Worm (Caenorhabditis elegans): Measurements from ENCODE around the gene Y22D7AR.2.
A peak's percentile ranks its signal among the peaks of the same experiment; 100 is the strongest.

Y22D7AR.2 gene

DNA sequence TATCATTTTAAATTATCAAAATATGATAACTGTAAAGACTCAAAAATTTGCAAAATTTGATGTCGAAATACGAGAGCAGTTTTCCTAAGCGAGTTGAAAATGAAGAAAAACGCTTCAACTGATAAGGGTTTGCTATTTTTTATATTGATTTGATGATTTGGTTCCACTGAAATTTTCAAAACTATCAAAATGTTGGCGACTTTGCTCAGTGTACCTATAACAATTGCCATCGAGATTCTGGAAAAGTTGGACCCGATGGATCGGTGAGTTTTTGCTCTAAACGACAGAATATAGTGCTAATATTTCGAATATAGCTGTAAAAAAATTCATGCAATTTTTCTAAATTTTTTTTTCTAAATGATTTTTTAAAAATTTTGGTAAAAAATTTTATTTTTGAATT lies at the start of gene Y22D7AR.2, which contains the start of gene fbxa-13:
Y22D7AR.2 (plus strand) TSS at position 148 of the 400 bp plus-strand sequence.
fbxa-13 (minus strand) TSS at position 101 of the 400 bp plus-strand sequence.
- TF ChIP-seq tab-1 (GFP tag; IDR thresholded peaks at IDR 0.05) (no peak), klf-2 (GFP tag; conservative IDR thresholded peaks at IDR 0.05) (no peak)

DNA sequence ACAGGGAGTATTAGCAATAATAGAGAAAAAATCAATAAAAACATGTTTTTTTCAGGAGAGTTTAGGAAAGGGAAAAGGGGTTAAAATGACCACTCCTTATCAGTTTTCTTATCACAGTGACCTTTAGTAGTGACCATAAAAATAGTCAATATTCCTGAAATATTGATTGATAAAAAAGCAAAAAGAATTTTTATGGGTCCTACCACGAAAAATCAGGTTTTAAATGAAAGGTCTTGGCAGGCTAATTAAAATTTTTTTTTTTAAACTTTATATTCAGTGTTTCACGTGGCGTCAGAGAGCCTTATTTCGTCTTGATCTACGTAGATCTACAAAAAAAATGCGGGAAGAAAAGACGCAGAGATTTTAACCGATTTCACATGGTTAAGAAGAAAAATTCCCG lies 48.4 kb upstream of the Y22D7AR.2 start, which contains the start of gene cht-4:
cht-4 (minus strand) TSS at position 101 of the 400 bp plus-strand sequence.
- no peak for TF ChIP-seq flt-1 (GFP tag; IDR thresholded peaks at IDR 0.05)
- TF ChIP-seq ref-1 (GFP tag; conservative IDR thresholded peaks at IDR 0.05), result no peak
- TF ChIP-seq T22C8.4 (GFP tag; IDR thresholded peaks at IDR 0.05), result 0 out of 2 replicates have a peak, but pooled peaks have one; percentile 33

DNA sequence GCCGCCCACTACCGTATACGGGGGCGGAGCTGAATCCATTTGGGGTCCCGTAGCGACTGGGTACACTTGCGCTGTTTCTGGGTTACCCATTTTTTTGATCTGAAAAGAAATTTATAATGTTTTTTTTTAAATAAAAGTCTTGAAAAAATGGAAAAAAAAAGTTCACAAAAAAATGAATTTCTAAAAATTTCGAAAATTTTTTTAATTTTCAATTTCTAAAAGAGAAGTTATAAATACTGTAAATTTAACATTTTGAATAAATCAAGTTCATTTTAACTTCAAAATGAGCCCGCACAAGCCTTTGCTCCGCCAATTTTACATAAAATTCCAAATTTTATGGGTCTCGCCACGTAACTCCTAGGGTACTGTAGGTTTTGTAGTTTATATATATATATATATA lies 46.0 kb upstream of the Y22D7AR.2 start, which contains the start of gene Y22D7AL.15:
Y22D7AL.15 (minus strand) TSS at position 101 of the 400 bp plus-strand sequence.
- TF ChIP-seq ztf-23 (GFP tag; IDR thresholded peaks at IDR 0.05) (no peak), klf-2 (GFP tag; conservative IDR thresholded peaks at IDR 0.05) (no peak), ztf-29 (GFP tag; IDR thresholded peaks at IDR 0.05) (no peak), flt-1 (GFP tag; IDR thresholded peaks at IDR 0.05) (no peak), med-1 (GFP tag; optimal IDR thresholded peaks at IDR 0.05; ENCODE audit: insufficient read depth) (no peak), cog-1 (tag; optimal IDR thresholded peaks at IDR 0.05) (no peak), tab-1 (GFP tag; IDR thresholded peaks at IDR 0.05) (no peak), ref-1 (GFP tag; conservative IDR thresholded peaks at IDR 0.05) (no peak), T22C8.4 (GFP tag; IDR thresholded peaks at IDR 0.05) (no peak)

DNA sequence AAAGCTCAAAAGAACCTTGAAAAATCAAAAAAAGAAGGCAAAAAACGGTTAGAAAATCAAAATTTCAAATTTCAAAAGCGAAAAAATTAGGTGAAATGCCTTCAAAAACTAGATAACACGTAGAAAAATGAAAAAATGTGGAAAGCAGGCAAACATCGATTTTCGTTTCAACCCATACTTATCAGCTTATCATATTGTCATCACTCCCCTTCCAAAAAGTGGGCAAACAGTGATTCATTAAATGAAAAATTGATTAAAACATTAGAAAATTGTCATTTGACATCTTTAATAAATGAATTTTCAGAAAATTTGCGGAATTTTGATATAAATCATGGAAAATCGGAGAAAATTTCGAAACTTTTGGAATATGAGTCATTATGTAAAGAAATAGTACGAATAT lies 44.7 kb upstream of the Y22D7AR.2 start:
- TF ChIP-seq klf-2 (GFP tag; conservative IDR thresholded peaks at IDR 0.05) (no peak), flt-1 (GFP tag; IDR thresholded peaks at IDR 0.05) (no peak), med-1 (GFP tag; optimal IDR thresholded peaks at IDR 0.05; ENCODE audit: insufficient read depth) (no peak), cog-1 (tag; optimal IDR thresholded peaks at IDR 0.05) (no peak), ztf-23 (GFP tag; IDR thresholded peaks at IDR 0.05) (no peak), T22C8.4 (GFP tag; IDR thresholded peaks at IDR 0.05) (no peak)

DNA sequence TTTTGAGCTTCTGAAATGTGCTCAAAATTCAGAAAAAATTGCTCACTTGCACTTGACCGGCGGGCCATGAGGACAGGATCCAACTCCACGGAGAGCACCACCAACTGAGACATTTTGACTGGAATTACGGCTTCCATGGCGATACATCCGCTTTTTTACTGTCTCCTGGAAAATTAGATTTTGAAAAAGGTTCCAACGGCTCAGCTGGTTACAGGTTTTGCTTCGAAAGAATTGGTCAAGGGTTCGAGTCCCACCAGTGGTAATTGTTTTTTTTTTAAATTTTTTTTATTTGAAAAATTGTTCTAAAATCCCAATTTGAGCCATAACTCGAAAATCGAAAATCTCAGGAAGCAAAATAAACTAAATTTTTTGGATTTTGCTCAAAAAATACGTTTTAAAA lies 43.3 kb upstream of the Y22D7AR.2 start:
- TF ChIP-seq ztf-29 (GFP tag; IDR thresholded peaks at IDR 0.05) (no peak), med-1 (GFP tag; optimal IDR thresholded peaks at IDR 0.05; ENCODE audit: insufficient read depth) (no peak), ref-1 (GFP tag; conservative IDR thresholded peaks at IDR 0.05) (no peak), ztf-23 (GFP tag; IDR thresholded peaks at IDR 0.05) (no peak), T22C8.4 (GFP tag; IDR thresholded peaks at IDR 0.05) (no peak), flt-1 (GFP tag; IDR thresholded peaks at IDR 0.05) (no peak), cog-1 (tag; optimal IDR thresholded peaks at IDR 0.05) (no peak), klf-2 (GFP tag; conservative IDR thresholded peaks at IDR 0.05) (no peak), tab-1 (GFP tag; IDR thresholded peaks at IDR 0.05) (no peak)

DNA sequence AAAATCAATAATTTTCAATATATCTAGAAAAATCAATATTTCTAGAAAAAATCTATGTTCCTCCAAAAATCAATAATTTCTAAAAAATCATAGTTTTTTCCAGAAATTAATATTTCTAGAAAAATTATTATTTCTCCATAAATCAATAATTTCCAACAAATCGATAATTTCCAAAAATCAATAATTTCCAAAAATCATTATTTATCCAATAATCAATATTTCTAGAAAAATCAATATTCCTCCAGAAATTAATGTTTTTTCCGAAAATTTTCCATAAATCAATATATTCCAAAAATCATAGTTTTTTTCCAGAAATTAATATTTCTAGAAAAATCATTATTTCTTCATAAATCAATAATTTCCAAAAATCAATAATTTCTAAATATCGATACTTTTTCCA lies 42.7 kb upstream of the Y22D7AR.2 start:
- TF ChIP-seq cog-1 (tag; optimal IDR thresholded peaks at IDR 0.05), result no peak
- peak; percentile 67 for TF ChIP-seq T22C8.4 (GFP tag; IDR thresholded peaks at IDR 0.05)

DNA sequence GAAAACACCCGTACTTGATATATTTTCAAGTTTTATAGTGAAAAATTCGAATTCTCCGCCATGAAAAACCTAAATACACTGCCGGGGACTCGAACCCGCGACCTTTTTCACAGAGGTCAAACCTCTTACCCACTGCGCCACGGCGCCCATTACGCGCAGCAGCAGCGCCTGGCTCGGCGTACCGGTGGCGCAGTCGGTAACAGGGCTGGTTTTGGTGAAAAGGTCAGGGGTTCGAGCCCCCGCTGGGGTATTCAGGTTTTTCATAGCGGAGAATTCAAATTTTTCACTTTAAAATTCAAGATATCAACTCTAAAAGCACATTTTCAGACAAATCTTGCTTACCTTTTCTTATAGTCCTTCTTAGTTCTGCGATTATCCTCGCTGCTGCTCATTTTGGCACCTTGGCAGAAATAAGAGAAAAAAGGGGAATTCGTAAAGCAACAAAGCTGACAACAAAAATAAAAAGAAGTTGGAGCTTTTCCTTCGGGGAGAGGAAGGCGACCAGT lies 40.9 kb upstream of the Y22D7AR.2 start, which contains the start of gene Y22D7AL.16:
Y22D7AL.16 (minus strand) TSS at position 456 of the 506 bp plus-strand sequence.
- TF ChIP-seq ztf-29 (GFP tag; IDR thresholded peaks at IDR 0.05), result no peak

DNA sequence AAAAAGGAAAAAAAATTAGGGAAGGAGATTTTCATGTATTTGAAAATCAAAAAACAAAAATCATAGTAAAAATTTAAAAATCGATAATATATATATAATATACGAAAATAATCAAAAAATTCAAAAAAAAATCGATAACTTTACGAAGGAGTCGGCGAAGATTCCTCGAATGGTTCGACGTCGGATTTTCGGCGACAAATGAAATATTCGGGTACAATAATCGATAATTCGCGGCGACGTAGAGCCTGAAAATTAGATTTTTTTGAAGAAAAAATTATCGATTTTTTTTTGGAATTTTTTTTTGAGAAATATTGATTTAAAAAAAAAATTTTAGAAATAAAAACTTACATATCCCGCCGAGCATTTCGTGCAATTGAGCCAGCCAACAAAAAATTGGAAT lies 40.4 kb upstream of the Y22D7AR.2 start:
- TF ChIP-seq T22C8.4 (GFP tag; IDR thresholded peaks at IDR 0.05), result peak; percentile 64; the same call in 1 of the 2 replicates
- TF ChIP-seq ztf-23 (GFP tag; IDR thresholded peaks at IDR 0.05), result no peak

DNA sequence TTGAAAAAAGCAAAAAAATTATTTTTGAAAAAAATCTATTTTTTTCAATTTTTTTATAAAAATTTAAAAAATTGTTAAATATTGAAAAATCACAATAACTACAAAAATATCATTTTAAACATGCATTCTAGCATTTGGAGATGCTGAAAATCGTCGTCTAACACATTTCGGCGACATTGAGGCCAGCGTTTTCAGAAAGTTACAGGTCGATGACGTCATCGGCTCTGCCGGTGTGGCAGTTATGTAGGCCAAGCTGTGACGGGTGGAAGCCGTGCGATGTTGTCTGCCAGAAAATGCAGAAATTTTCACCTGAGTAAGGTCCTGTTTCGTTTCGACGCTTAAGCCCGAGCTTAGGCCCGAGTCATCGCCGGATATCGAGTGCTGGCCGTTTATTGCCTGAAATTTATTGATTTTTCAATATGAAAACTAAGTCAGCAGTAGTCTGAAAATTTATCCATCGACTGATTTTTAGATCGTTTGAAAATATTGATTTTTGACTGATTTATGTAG lies 39.9 kb upstream of the Y22D7AR.2 start, which contains the start of gene Y22D7AR.3:
Y22D7AR.3 (minus strand) TSS at position 51 of the 510 bp plus-strand sequence.
- TF ChIP-seq T22C8.4 (GFP tag; IDR thresholded peaks at IDR 0.05), result 0 out of 2 replicates have a peak, but pooled peaks have one; percentile 7
- no peak for TF ChIP-seq ztf-29 (GFP tag; IDR thresholded peaks at IDR 0.05)
- no peak for TF ChIP-seq klf-2 (GFP tag; conservative IDR thresholded peaks at IDR 0.05)
- TF ChIP-seq flt-1 (GFP tag; IDR thresholded peaks at IDR 0.05), result no peak

DNA sequence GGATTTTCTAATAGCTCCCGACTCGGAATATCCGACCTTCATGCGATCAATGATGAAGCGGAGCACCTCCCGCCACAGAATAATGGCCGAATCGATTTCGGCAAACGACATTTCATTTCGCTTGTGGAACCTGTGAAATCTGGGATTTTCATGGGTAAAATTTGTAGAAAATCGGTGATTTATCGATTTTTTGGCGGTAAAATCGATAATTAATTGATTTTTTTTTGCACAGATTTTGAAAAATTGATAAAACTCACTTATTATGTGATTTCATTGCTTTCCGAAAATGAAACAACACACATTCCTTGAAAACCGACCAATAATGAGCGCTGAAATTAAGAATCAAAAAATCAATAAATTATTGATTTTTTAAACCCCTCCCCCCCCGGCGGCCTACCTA lies 38.9 kb upstream of the Y22D7AR.2 start:
- TF ChIP-seq T22C8.4 (GFP tag; IDR thresholded peaks at IDR 0.05) (peak; percentile 72), klf-2 (GFP tag; conservative IDR thresholded peaks at IDR 0.05) (no peak), cog-1 (tag; optimal IDR thresholded peaks at IDR 0.05) (no peak)

DNA sequence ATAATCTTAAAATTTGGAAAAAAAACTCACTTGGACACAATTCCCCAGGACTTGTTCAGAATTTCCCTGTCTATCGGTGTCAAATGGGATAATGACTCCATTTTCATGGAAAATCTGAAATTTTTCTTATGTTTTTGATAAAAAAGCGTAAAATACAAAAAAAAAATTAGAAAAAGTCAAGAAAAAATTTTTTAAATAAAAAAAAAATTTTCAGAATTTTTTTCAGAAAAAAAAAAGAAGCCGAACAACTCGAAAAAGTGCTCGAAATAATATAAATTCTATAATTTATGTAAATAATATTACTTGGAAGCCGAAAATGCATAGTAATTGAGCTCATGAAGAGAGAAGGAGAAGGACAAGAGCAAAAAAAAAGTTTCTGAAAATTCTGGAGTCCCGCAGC lies 37.2 kb upstream of the Y22D7AR.2 start, which contains the start of gene glb-30:
glb-30 (minus strand) TSS at position 101 of the 400 bp plus-strand sequence.
- TF ChIP-seq med-1 (GFP tag; optimal IDR thresholded peaks at IDR 0.05; ENCODE audit: insufficient read depth), result no peak
- no peak for TF ChIP-seq klf-2 (GFP tag; conservative IDR thresholded peaks at IDR 0.05)
- TF ChIP-seq T22C8.4 (GFP tag; IDR thresholded peaks at IDR 0.05), result no peak
- no peak for TF ChIP-seq tab-1 (GFP tag; IDR thresholded peaks at IDR 0.05)
- no peak for TF ChIP-seq ref-1 (GFP tag; conservative IDR thresholded peaks at IDR 0.05)
- no peak for TF ChIP-seq flt-1 (GFP tag; IDR thresholded peaks at IDR 0.05)
- no peak for TF ChIP-seq ztf-23 (GFP tag; IDR thresholded peaks at IDR 0.05)
- no peak for TF ChIP-seq cog-1 (tag; optimal IDR thresholded peaks at IDR 0.05)
- TF ChIP-seq ztf-29 (GFP tag; IDR thresholded peaks at IDR 0.05), result no peak

Measured in whole organism, midembryonic.